Worm (Caenorhabditis elegans): ENCODE results near the gene col-177.

Gene col-177

DNA sequence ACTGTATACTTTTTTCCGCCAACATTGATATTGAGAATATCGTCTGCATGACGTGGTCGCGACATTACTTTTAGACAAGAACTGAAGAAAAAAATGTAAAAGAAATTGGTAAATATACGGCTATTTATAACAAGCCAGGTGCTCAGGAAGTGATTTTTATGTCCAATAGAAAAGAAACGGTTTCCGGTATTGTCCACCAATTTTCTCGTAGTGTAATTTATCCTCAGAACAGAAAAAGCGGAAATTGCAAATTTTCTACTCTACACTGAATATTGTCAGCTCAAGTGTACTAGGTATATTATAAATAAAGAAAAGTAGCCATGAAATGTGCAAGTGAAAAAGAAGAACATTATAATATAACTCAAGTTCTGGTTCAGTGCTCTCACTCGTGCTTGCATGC lies 2.5 kb downstream of the col-177 start, which contains the start of gene F59F3.6:
TSS of gene F59F3.6 (minus strand) at position 101 of the 400 bp plus-strand sequence.
- TF ChIP-seq elt-3 (tag; optimal IDR thresholded peaks at IDR 0.05) (no peak), lin-13 (GFP tag; optimal IDR thresholded peaks at IDR 0.05) (no peak), mdl-1 (tag; optimal IDR thresholded peaks at IDR 0.05) (no peak), ZK546.5 (tag; optimal IDR thresholded peaks at IDR 0.05) (no peak), lin-39 (tag; optimal IDR thresholded peaks at IDR 0.05) (no peak), blmp-1 (tag; optimal IDR thresholded peaks at IDR 0.05; ENCODE audit: insufficient read depth) (no peak), unc-39 (tag; optimal IDR thresholded peaks at IDR 0.05) (no peak), nhr-237 (tag; optimal IDR thresholded peaks at IDR 0.05) (no peak), unc-62 (GFP tag; optimal IDR thresholded peaks at IDR 0.05) (no peak), aly-2 (tag; optimal IDR thresholded peaks at IDR 0.05) (no peak), lin-11 (tag; optimal IDR thresholded peaks at IDR 0.05) (no peak), fos-1 (tag; optimal IDR thresholded peaks at IDR 0.05) (no peak), Y55F3AM.14 (GFP tag; optimal IDR thresholded peaks at IDR 0.05) (no peak)

DNA sequence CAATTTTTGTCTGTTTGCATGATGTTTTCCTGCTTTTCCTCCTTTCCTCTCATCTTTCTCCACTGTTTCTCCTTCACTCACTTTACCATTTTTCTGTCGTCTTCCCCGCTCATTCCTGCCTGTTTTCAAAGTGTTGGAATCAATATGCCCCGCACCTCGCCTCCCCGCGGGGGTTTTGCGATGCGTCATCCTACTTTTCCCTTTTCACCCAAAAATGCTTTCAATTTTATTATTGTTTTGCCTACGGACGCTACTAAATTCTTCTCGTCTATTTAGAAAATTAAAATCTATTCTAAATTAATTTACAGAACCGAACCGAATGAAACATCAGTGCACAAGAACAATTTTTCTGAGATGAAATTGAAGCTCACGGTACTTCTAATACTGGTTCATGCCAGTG lies 9.5 kb downstream of the col-177 start, which contains the start of gene ver-3:
TSS of gene ver-3 (plus strand) at position 301 of the 400 bp plus-strand sequence.
- TF ChIP-seq mab-5 (tag; optimal IDR thresholded peaks at IDR 0.05) (no peak), lin-11 (tag; optimal IDR thresholded peaks at IDR 0.05) (no peak), mdl-1 (tag; optimal IDR thresholded peaks at IDR 0.05) (no peak), unc-39 (tag; optimal IDR thresholded peaks at IDR 0.05) (no peak), nhr-129 (tag; optimal IDR thresholded peaks at IDR 0.05) (no peak), ceh-16 (tag; optimal IDR thresholded peaks at IDR 0.05) (no peak), crh-2 (tag; optimal IDR thresholded peaks at IDR 0.05) (no peak), ztf-4 (tag; optimal IDR thresholded peaks at IDR 0.05) (no peak), fos-1 (tag; optimal IDR thresholded peaks at IDR 0.05) (no peak), elt-3 (tag; optimal IDR thresholded peaks at IDR 0.05) (no peak), sem-4 (tag; optimal IDR thresholded peaks at IDR 0.05) (no peak), peb-1 (tag; optimal IDR thresholded peaks at IDR 0.05) (no peak), lin-39 (tag; optimal IDR thresholded peaks at IDR 0.05) (no peak), aly-2 (tag; optimal IDR thresholded peaks at IDR 0.05) (no peak), sma-3 (GFP tag; optimal IDR thresholded peaks at IDR 0.05) (no peak), lsy-2 (tag; optimal IDR thresholded peaks at IDR 0.05) (no peak), nhr-12 (tag; optimal IDR thresholded peaks at IDR 0.05) (no peak), gmeb-1 (tag; optimal IDR thresholded peaks at IDR 0.05) (no peak), sma-9 (GFP tag; optimal IDR thresholded peaks at IDR 0.05) (no peak), sma-9 (tag; optimal IDR thresholded peaks at IDR 0.05) (no peak)

DNA sequence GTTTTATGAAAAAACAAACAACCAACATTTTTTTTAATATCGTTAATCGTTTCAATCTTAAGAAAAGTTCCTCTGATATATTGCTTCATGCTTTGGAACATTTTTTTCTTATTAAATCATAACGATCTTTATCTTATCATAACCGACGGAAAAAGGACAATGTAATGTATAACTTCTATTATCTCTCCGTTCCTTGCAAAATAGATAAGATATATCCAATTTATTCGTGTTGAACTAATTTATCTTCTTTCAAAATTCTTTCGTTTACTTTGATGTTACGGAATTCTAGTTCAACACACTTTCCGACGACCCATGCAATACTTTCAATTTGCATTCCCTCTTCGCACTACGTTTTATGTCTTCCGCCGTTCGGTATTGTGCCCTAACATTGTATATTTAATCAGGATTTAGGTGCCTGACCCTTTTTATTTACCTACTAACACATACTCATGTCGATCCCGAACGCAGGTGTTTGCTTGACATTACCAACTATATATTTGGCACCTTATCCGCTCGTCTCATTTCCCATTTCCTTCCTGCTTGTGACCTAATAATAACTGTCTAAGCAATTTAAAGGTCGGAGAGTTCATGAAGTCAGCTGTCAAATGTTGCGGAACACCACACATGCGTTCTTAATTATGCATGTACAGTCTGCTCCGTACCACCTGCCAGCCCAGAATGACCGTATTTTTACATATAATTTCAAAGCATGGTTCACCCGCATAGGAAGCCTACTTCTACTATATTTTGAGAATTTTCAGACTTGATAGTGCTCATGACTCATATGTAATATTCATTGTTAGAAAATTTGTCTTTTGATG lies 10.1 kb downstream of the col-177 start:
- no peak for TF ChIP-seq sma-3 (GFP tag; optimal IDR thresholded peaks at IDR 0.05)
- no peak for TF ChIP-seq ztf-1 (GFP tag; conservative IDR thresholded peaks at IDR 0.05)
- no peak for TF ChIP-seq unc-39 (tag; optimal IDR thresholded peaks at IDR 0.05)
- no peak for TF ChIP-seq ceh-82 (tag; optimal IDR thresholded peaks at IDR 0.05)
- TF ChIP-seq crh-2 (tag; optimal IDR thresholded peaks at IDR 0.05): no peak
- no peak for TF ChIP-seq ama-1 (optimal IDR thresholded peaks at IDR 0.05)
- TF ChIP-seq ztf-4 (tag; optimal IDR thresholded peaks at IDR 0.05): no peak
- no peak for TF ChIP-seq elt-3 (tag; optimal IDR thresholded peaks at IDR 0.05)
- no peak for TF ChIP-seq ZK546.5 (tag; optimal IDR thresholded peaks at IDR 0.05)
- no peak for TF ChIP-seq Y55F3AM.14 (GFP tag; optimal IDR thresholded peaks at IDR 0.05)
- TF ChIP-seq egl-27 (tag; optimal IDR thresholded peaks at IDR 0.05): no peak
- no peak for TF ChIP-seq lsy-2 (tag; optimal IDR thresholded peaks at IDR 0.05)
- no peak for TF ChIP-seq skn-1 (tag; optimal IDR thresholded peaks at IDR 0.05)
- TF ChIP-seq mab-5 (tag; optimal IDR thresholded peaks at IDR 0.05): no peak
- TF ChIP-seq gmeb-1 (tag; optimal IDR thresholded peaks at IDR 0.05): no peak
- TF ChIP-seq mbf-1 (tag; optimal IDR thresholded peaks at IDR 0.05): no peak
- TF ChIP-seq sem-4 (tag; optimal IDR thresholded peaks at IDR 0.05): no peak

DNA sequence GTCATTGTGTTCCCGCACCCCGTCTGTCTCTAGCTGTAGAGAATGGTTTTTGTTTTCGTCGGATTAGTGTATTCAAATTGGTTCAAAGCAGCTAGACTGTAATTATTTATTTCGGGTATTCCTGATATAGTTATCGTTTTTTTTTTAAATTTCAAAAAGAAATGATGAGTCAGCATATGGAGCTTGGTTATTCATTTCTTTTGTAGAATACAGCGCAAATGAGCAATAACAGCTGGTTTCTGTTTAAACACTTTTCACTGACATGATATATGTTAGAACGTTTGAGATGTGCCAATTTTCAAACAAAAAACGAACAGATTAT lies 10.8 kb downstream of the col-177 start:
- TF ChIP-seq C34F6.9 (tag; optimal IDR thresholded peaks at IDR 0.05) (no peak), skn-1 (tag; optimal IDR thresholded peaks at IDR 0.05) (no peak), nhr-6 (tag; optimal IDR thresholded peaks at IDR 0.05) (no peak), nhr-237 (tag; optimal IDR thresholded peaks at IDR 0.05) (no peak), fos-1 (tag; optimal IDR thresholded peaks at IDR 0.05) (no peak), elt-1 (tag; optimal IDR thresholded peaks at IDR 0.05) (no peak), nhr-12 (tag; optimal IDR thresholded peaks at IDR 0.05) (no peak), nhr-11 (tag; optimal IDR thresholded peaks at IDR 0.05) (no peak), gmeb-1 (tag; optimal IDR thresholded peaks at IDR 0.05) (no peak), lin-39 (tag; optimal IDR thresholded peaks at IDR 0.05) (no peak), alr-1 (tag; optimal IDR thresholded peaks at IDR 0.05) (no peak), aly-2 (tag; optimal IDR thresholded peaks at IDR 0.05) (no peak), lin-13 (GFP tag; optimal IDR thresholded peaks at IDR 0.05) (no peak), F13H6.1 (tag; optimal IDR thresholded peaks at IDR 0.05) (no peak), nhr-25 (tag; optimal IDR thresholded peaks at IDR 0.05) (no peak)
